Fruit fly (Drosophila melanogaster) Kc167 (cell line): ENCODE data around the gene meigo.

Experiments used
- Myc ChIP-seq: fragments of >200 bp; optimal IDR thresholded peaks from 2 replicates; lab custom pipeline; 2017; ENCODE audit warnings: missing external identifiers
- Sin3A ChIP-seq: fragments of >200 bp; optimal IDR thresholded peaks from 2 replicates; lab custom pipeline; 2018; ENCODE audit warnings: missing external identifiers
- h ChIP-seq: fragments of >200 bp; optimal IDR thresholded peaks from 3 replicates; lab custom pipeline; 2018; ENCODE audit warnings: missing external identifiers
- insv ChIP-seq: fragments of >200 bp; optimal IDR thresholded peaks from 3 replicates; lab custom pipeline; 2018; ENCODE audit warnings: missing external identifiers
- psq ChIP-seq: fragments of >200 bp; optimal IDR thresholded peaks from 2 replicates; lab custom pipeline; 2017; ENCODE audit warnings: missing external identifiers
- ttk ChIP-seq: sonication (Bioruptor generic); optimal IDR thresholded peaks from 2 replicates; lab custom pipeline; 2017; ENCODE audit warnings: missing external identifiers

The meigo gene

DNA sequence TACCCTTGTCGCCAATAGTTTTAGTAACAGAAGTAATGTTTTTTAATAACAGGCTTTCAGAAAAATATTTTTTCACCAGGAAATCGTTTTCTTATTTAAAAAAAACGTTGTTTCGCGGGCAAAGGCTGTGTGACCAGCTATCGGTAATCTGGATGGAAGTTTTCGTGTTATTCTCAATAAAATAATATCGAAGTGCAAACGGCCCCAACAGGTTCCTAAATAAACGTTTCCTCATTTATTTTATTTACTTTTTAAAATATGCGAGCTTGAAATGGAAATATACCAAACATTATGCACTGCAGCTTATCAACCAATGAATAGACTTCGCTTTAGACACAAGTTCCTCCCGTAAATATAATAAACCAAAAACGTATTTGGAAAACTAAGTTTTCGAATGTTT, 8.0 kb upstream of the meigo start, which contains the start of gene Ice2:
Gene Ice2, plus strand, starts transcription at position 167 of the 400 bp plus-strand sequence.
- TF ChIP-seq ttk (lab: Kevin White, UChicago) (no peak), insv (lab: Kevin White, UChicago) (no peak), h (lab: Kevin White, UChicago) (no peak), psq (no peak), Myc (lab: Kevin White, UChicago) (no peak), Sin3A (lab: Kevin White, UChicago) (no peak)

dm6 chr3R:21133517-21133916, 4.6 kb upstream of the meigo start, which contains the start of gene Trm7-34:
Gene Trm7-34 (minus strand): TSS chr3R:21133881.
- TF ChIP-seq Myc (lab: Kevin White, UChicago) (no peak), h (lab: Kevin White, UChicago) (no peak), ttk (lab: Kevin White, UChicago) (no peak), insv (lab: Kevin White, UChicago) (no peak)

DNA sequence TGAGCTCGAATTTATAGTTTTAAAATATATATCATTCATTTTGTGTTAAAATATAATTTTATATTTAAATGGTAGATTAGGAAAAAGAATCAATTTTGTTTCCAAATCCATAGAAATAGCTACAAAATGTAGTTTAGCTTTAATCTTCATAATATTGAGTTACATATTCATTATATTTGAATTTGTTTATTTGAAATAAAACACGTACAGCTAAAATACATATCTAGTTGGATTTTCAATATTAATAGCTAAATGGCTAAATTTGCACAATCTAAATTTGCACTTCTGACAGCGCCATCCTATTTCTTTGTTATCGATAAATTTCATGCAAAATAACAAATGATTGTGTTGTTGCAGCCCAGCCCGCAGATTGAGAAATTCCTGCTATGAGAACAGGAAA, 4.1 kb upstream of the meigo start, which contains the start of gene Usp8:
Gene Usp8, plus strand, starts transcription at position 312 of the 400 bp plus-strand sequence.
- TF ChIP-seq Myc (lab: Kevin White, UChicago) (no peak), insv (lab: Kevin White, UChicago) (no peak), psq (no peak)

DNA sequence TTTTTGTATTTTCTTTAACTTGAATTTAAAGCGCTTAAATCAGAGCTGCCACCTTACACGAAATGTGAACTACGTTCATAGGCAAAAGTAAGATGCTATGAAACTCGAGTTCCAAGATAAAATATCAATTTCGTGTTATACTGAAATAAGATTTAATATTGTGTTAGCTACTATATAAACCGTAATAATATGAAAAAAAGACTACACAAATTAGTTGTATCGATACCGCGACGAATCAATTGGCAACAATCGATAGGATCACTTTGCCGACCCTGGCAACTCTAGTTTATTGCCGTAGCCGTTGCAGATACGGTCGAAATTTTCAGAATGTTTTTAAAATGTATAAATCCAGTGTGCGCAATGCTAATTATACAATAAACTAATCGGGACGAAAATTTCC, 2.4 kb downstream of the meigo start, which contains the start of gene SNF4Agamma:
Gene SNF4Agamma, plus strand, starts transcription at position 282 of the 400 bp plus-strand sequence.
- no peak for TF ChIP-seq psq
- no peak for TF ChIP-seq ttk (lab: Kevin White, UChicago)
- no peak for TF ChIP-seq h (lab: Kevin White, UChicago)
- TF ChIP-seq insv (lab: Kevin White, UChicago): no peak
- no peak for TF ChIP-seq Sin3A (lab: Kevin White, UChicago)

dm6 chr3R:21141341-21141740, 3.3 kb downstream of the meigo start:
- TF ChIP-seq Myc (lab: Kevin White, UChicago) (no peak), Sin3A (lab: Kevin White, UChicago) (no peak), insv (lab: Kevin White, UChicago) (no peak), ttk (lab: Kevin White, UChicago) (no peak), psq (no peak), h (lab: Kevin White, UChicago) (no peak)

- TF ChIP-seq Myc (lab: Kevin White, UChicago) (no peak), psq (no peak), insv (lab: Kevin White, UChicago) (no peak), ttk (lab: Kevin White, UChicago) (no peak)
Measured at dm6 chr3R:21150090-21150489, 12.0 kb downstream of the meigo start.

DNA sequence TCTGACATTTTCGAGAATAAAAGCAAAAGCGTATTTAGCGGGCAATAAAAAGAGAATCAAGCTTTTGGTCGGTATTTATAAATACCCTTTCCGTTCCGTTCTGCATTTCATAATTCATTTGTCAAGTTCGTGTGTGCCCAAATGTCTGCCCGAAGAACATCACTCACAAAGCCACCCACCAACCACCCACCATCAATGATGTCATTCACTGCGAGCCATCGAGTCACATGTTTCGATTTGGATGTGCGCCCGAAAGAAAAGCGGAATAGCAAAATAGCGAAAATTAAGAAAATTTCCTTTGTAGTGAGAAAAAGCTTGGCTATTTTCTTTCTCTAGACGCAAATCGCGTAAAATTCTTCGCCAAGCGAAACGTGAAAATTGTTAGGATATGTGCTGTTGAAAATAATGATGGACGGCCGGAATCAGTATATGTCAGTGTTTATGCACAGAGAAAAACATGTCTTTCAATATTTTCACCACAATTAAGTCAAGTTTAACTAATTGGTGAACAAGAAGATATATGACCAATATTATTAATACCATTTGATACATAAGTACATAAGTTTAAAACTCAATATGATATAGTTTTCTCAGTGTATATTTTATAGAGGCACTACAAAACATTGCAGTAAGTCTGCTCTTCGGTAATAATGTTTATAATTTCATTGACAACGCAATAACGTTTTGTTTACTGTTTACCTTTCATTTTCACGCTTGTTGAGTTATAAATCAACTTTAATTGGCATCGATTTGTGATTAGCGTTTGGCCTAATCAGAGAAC, 13.2 kb downstream of the meigo start:
- no peak for TF ChIP-seq insv (lab: Kevin White, UChicago)
- TF ChIP-seq ttk (lab: Kevin White, UChicago): no peak
- no peak for TF ChIP-seq h (lab: Kevin White, UChicago)
- no peak for TF ChIP-seq Myc (lab: Kevin White, UChicago)
- TF ChIP-seq Sin3A (lab: Kevin White, UChicago): no peak
- TF ChIP-seq psq: no peak

dm6 chr3R:21152856-21153278, 14.8 kb downstream of the meigo start:
- TF ChIP-seq ttk (lab: Kevin White, UChicago): no peak
- TF ChIP-seq h (lab: Kevin White, UChicago): no peak
- no peak for TF ChIP-seq psq
- TF ChIP-seq Sin3A (lab: Kevin White, UChicago): no peak
- no peak for TF ChIP-seq Myc (lab: Kevin White, UChicago)
- no peak for TF ChIP-seq insv (lab: Kevin White, UChicago)

dm6 chr3R:21154130-21154529, 16.1 kb downstream of the meigo start:
- TF ChIP-seq Sin3A (lab: Kevin White, UChicago): no peak
- no peak for TF ChIP-seq ttk (lab: Kevin White, UChicago)
- TF ChIP-seq Myc (lab: Kevin White, UChicago): no peak
- TF ChIP-seq psq: no peak
- no peak for TF ChIP-seq h (lab: Kevin White, UChicago)
- no peak for TF ChIP-seq insv (lab: Kevin White, UChicago)

- TF ChIP-seq ttk (lab: Kevin White, UChicago): no peak
- no peak for TF ChIP-seq psq
- TF ChIP-seq Myc (lab: Kevin White, UChicago): no peak
- no peak for TF ChIP-seq h (lab: Kevin White, UChicago)
- TF ChIP-seq Sin3A (lab: Kevin White, UChicago): no peak
- TF ChIP-seq insv (lab: Kevin White, UChicago): no peak
Measured at dm6 chr3R:21155931-21156488, 17.9 kb downstream of the meigo start.

DNA sequence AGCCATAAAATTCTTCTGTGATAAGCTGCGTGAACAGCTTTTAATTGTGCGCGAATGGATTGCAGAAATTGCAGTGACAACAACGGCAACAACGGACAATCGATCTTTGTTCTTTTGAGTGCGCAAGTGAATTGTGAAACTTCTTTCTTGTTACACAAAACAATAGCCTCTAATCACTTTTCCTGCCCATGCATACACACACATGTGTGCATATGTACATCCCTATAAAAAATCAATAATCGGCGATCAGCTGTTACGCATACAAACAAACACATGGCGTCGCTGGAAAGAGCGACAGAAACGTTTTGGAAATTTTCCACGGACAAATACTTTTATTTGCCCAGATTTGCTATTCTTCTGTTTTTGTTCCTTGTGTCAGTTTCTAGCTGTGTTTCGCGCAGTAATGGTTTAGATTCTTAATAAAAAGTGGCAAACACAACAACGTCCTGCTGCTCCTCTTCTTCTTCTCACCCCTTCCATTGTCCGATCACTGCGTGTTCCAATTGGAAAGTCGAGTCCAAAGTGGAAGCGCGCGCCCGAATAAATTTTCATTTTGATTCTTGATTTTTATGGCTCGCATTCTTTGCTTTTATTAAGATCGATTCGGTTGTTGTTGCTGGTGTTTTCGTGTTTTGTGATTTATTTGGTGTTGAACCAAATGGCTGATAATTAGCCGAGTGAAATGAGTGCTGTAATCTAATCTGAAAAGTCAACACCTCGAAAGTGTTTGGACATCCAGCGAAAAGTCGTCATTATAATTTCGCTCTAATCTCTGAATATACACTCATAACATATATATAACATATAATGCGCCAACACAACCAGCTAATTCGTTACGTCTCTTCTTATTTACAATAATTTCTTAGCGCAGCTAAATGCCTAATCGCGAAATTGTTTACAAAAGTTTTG, 18.8 kb downstream of the meigo start:
- TF ChIP-seq h (lab: Kevin White, UChicago) (no peak), ttk (lab: Kevin White, UChicago) (no peak), Sin3A (lab: Kevin White, UChicago) (no peak), Myc (lab: Kevin White, UChicago) (no peak), psq (no peak), insv (lab: Kevin White, UChicago) (no peak)
